Fruit fly (Drosophila melanogaster) S2 (cell line): ENCODE results near the gene Gr63a.

Experiments
- CG8478 ChIP-seq: fragments of >200 bp; optimal IDR thresholded peaks from 2 replicates; lab custom pipeline; 2018
- CTCF ChIP-seq, 2 experiments: fragments of >200 bp; optimal IDR thresholded peaks; 2 replicates each; lab custom pipeline; 2018

dm6 chr3L:3866429-3866828 is 30.0 kb downstream of the Gr63a start:
- TF ChIP-seq CTCF (optimal IDR thresholded peaks at IDR 0.05; lab: Kevin White, UChicago) (no peak), CG8478 (lab: Kevin White, UChicago) (no peak)
